Worm (Caenorhabditis elegans) whole organism, young adult: ENCODE results near the gene madf-8.

Experiments
- C17E4.6 ChIP-seq: fragments of 200-800 bp; sonication (Bioruptor generic); IDR thresholded peaks from 2 replicates; pipeline ENCODE4 v1.3.6; 2022; ENCODE audit warnings: missing genetic modification reagents, missing genetic modification characterization, missing compliant biosample characterization
- F23B12.7 ChIP-seq: sonication (generic microtip); optimal IDR thresholded peaks from 2 replicates; lab custom pipeline; 2017; ENCODE audit warnings: missing genetic modification characterization, mild to moderate bottlenecking, missing compliant biosample characterization, antibody characterized with exemption, moderate library complexity; ENCODE audit not compliant: insufficient read depth
- F39B2.1 ChIP-seq: fragments of 200-800 bp; sonication (Bioruptor generic); IDR thresholded peaks from 2 replicates; pipeline ENCODE4 v1.3.6; 2022; ENCODE audit warnings: missing genetic modification reagents, missing genetic modification characterization, missing compliant biosample characterization
- F49E8.2 ChIP-seq: sonication (generic microtip); optimal IDR thresholded peaks from 3 replicates; lab custom pipeline; 2017; ENCODE audit warnings: missing genetic modification characterization, mild to moderate bottlenecking, missing compliant biosample characterization, antibody characterized with exemption, moderate library complexity; ENCODE audit not compliant: insufficient read depth
- F57A8.1 ChIP-seq: fragments of 200-800 bp; sonication (Bioruptor generic); optimal IDR thresholded peaks from 2 replicates; lab custom pipeline; 2018; ENCODE audit warnings: mild to moderate bottlenecking, missing genetic modification characterization, moderate library complexity, missing compliant biosample characterization
- F57C9.4 ChIP-seq: sonication (generic microtip); optimal IDR thresholded peaks from 2 replicates; lab custom pipeline; 2017; ENCODE audit warnings: mild to moderate bottlenecking, missing genetic modification characterization, missing compliant biosample characterization
- K11D2.4 ChIP-seq: fragments of 200-800 bp; sonication (Bioruptor generic); IDR thresholded peaks from 2 replicates; pipeline ENCODE4 v1.3.6; 2022; ENCODE audit warnings: missing genetic modification reagents, missing genetic modification characterization, missing compliant biosample characterization
- K12H6.12 ChIP-seq: fragments of 200-800 bp; sonication (Bioruptor generic); optimal IDR thresholded peaks from 2 replicates; lab custom pipeline; 2018; ENCODE audit warnings: mild to moderate bottlenecking, missing genetic modification characterization, missing compliant biosample characterization
- Y53F4B.3 ChIP-seq: fragments of 200-800 bp; sonication (Bioruptor generic); IDR thresholded peaks from 2 replicates; pipeline ENCODE4 v1.3.6; 2022; ENCODE audit warnings: missing genetic modification reagents, missing genetic modification characterization, missing compliant biosample characterization
- Y56A3A.18 ChIP-seq: fragments of 200-800 bp; sonication (Bioruptor generic); IDR thresholded peaks from 2 replicates; pipeline ENCODE4 v1.3.6; 2022; ENCODE audit warnings: missing genetic modification reagents, missing genetic modification characterization, missing compliant biosample characterization
- attf-3 ChIP-seq: fragments of 200-800 bp; sonication (Bioruptor generic); conservative IDR thresholded peaks from 2 replicates; pipeline ENCODE4 v1.3.6; 2022; ENCODE audit warnings: missing genetic modification reagents, missing genetic modification characterization, missing compliant biosample characterization
- ceh-100 ChIP-seq: fragments of 200-800 bp; sonication (Bioruptor generic); IDR thresholded peaks from 2 replicates; pipeline ENCODE4 v1.3.6; 2022; ENCODE audit warnings: missing genetic modification reagents, missing genetic modification characterization, missing compliant biosample characterization
- ceh-40 ChIP-seq: fragments of 200-800 bp; sonication (Bioruptor generic); IDR thresholded peaks from 2 replicates; pipeline ENCODE4 v1.3.6; 2022; ENCODE audit warnings: missing genetic modification characterization, missing compliant biosample characterization
- ceh-79 ChIP-seq: sonication (generic microtip); optimal IDR thresholded peaks from 2 replicates; lab custom pipeline; 2017; ENCODE audit warnings: mild to moderate bottlenecking, missing genetic modification characterization, missing compliant biosample characterization
- ceh-91 ChIP-seq: fragments of 200-800 bp; sonication (Bioruptor generic); IDR thresholded peaks from 2 replicates; pipeline ENCODE4 v1.3.6; 2022; ENCODE audit warnings: missing genetic modification reagents, missing genetic modification characterization, missing compliant biosample characterization
- efl-1 ChIP-seq: fragments of 150-350 bp; optimal IDR thresholded peaks from 2 replicates; lab custom pipeline; 2014; ENCODE audit warnings: missing biosample characterization, missing genetic modification reagents, missing genetic modification characterization
- egrh-3 ChIP-seq: fragments of 200-800 bp; sonication (Bioruptor generic); IDR thresholded peaks from 2 replicates; pipeline ENCODE4 v1.3.6; 2022; ENCODE audit warnings: missing genetic modification reagents, missing genetic modification characterization, missing compliant biosample characterization
- fkh-3 ChIP-seq: sonication (generic microtip); optimal IDR thresholded peaks from 2 replicates; lab custom pipeline; 2016; ENCODE audit warnings: mild to moderate bottlenecking, missing genetic modification characterization, missing compliant biosample characterization
- hmg-1.2 ChIP-seq: fragments of 200-800 bp; sonication (Bioruptor generic); IDR thresholded peaks from 2 replicates; pipeline ENCODE4 v1.3.6; 2022; ENCODE audit warnings: missing genetic modification reagents, missing genetic modification characterization, missing compliant biosample characterization
- hmg-20 ChIP-seq: fragments of 200-800 bp; sonication (Bioruptor generic); IDR thresholded peaks from 2 replicates; pipeline ENCODE4 v1.3.6; 2022; ENCODE audit warnings: missing genetic modification reagents, missing genetic modification characterization, missing compliant biosample characterization
- hrde-1 ChIP-seq: sonication (generic microtip); optimal IDR thresholded peaks from 2 replicates; lab custom pipeline; 2016; ENCODE audit warnings: missing genetic modification characterization, mild to moderate bottlenecking, missing compliant biosample characterization, moderate library complexity, missing genotype, missing genetic modification reagents, borderline replicate concordance
- hsf-1 ChIP-seq: fragments of 200-800 bp; sonication (Bioruptor generic); IDR thresholded peaks from 2 replicates; pipeline ENCODE4 v1.3.6; 2022; ENCODE audit warnings: missing genetic modification reagents, missing genetic modification characterization, missing compliant biosample characterization
- let-607 ChIP-seq, 2 experiments: fragments of 200-800 bp in 1 of 2; sonication (Bioruptor generic) in 1 of 2; sonication (generic microtip) in 1 of 2; optimal IDR thresholded peaks; 2 replicates each; lab custom pipeline; 2016 to 2018; ENCODE audit warnings: mild to moderate bottlenecking in 2 of 2, missing compliant biosample characterization in 2 of 2, missing genetic modification characterization in 2 of 2, moderate library complexity in 2 of 2, missing genotype in 1 of 2
- lin-40 ChIP-seq: sonication (generic microtip); optimal IDR thresholded peaks from 2 replicates; lab custom pipeline; 2016; ENCODE audit warnings: missing genetic modification characterization, mild to moderate bottlenecking, missing compliant biosample characterization, missing genotype, missing genetic modification reagents
- lin-54 ChIP-seq: fragments of 200-800 bp; sonication (Bioruptor generic); optimal IDR thresholded peaks from 2 replicates; lab custom pipeline; 2018; ENCODE audit warnings: mild to moderate bottlenecking, missing genetic modification characterization, missing compliant biosample characterization
- lir-1 ChIP-seq: fragments of 200-800 bp; sonication (Bioruptor generic); conservative IDR thresholded peaks from 2 replicates; pipeline ENCODE4 v1.3.6; 2022; ENCODE audit warnings: missing genetic modification reagents, missing genetic modification characterization, missing compliant biosample characterization
- mcd-1 ChIP-seq: fragments of 200-800 bp; sonication (Bioruptor generic); IDR thresholded peaks from 2 replicates; pipeline ENCODE4 v1.3.6; 2022; ENCODE audit warnings: missing genetic modification reagents, missing genetic modification characterization, missing compliant biosample characterization
- nfya-1 ChIP-seq: sonication (generic microtip); optimal IDR thresholded peaks from 2 replicates; lab custom pipeline; 2017; ENCODE audit warnings: antibody characterized with exemption, missing compliant biosample characterization, missing genetic modification characterization, borderline replicate concordance; ENCODE audit not compliant: insufficient read depth
- nfyb-1 ChIP-seq: fragments of 200-800 bp; sonication (Bioruptor generic); IDR thresholded peaks from 2 replicates; pipeline ENCODE4 v1.3.6; 2022; ENCODE audit warnings: missing genetic modification reagents, missing genetic modification characterization, missing compliant biosample characterization
- pha-4 ChIP-seq: fragments of 150-350 bp; sonication (generic microtip); optimal IDR thresholded peaks from 2 replicates; lab custom pipeline; 2014; ENCODE audit warnings: missing biosample characterization, missing genetic modification reagents, missing genetic modification characterization
- tbx-9 ChIP-seq: sonication (generic microtip); optimal IDR thresholded peaks from 2 replicates; lab custom pipeline; 2016; ENCODE audit warnings: borderline replicate concordance, missing genetic modification characterization, inconsistent platforms, missing compliant biosample characterization
- tlf-1 ChIP-seq: fragments of 200-800 bp; sonication (Bioruptor generic); optimal IDR thresholded peaks from 2 replicates; lab custom pipeline; 2018; ENCODE audit warnings: mild to moderate bottlenecking, missing genetic modification characterization, missing compliant biosample characterization
- ztf-18 ChIP-seq: sonication (generic microtip); optimal IDR thresholded peaks from 2 replicates; lab custom pipeline; 2016; ENCODE audit warnings: missing genotype, mild to moderate bottlenecking, missing genetic modification characterization, missing compliant biosample characterization
- ztf-22 ChIP-seq: fragments of 200-800 bp; sonication (Bioruptor generic); optimal IDR thresholded peaks from 2 replicates; lab custom pipeline; 2018; ENCODE audit warnings: mild to moderate bottlenecking, missing genetic modification characterization, moderate library complexity, missing compliant biosample characterization

The madf-8 gene

ce11 chrIII:3699275-3699674 is 48.6 kb upstream of the madf-8 start, which contains the start of gene cyn-9 (continued):
- peak; percentile 3 for TF ChIP-seq hrde-1 (tag; lab: Kevin White, UChicago)

- TF ChIP-seq pha-4 (no peak), K11D2.4 (GFP tag; lab: Robert Waterston, UW) (no peak), Y53F4B.3 (GFP tag; lab: Robert Waterston, UW) (no peak), fkh-3 (tag; lab: Kevin White, UChicago) (no peak), tbx-9 (tag; lab: Kevin White, UChicago) (no peak), ceh-79 (tag; lab: Kevin White, UChicago) (no peak), F57C9.4 (tag; lab: Kevin White, UChicago) (no peak), F39B2.1 (GFP tag; lab: Robert Waterston, UW) (no peak), efl-1 (GFP tag; lab: Kevin White, UChicago) (no peak)
Observed at ce11 chrIII:3698366-3698765, 47.7 kb upstream of the madf-8 start.

ce11 chrIII:3697181-3697580 is 46.5 kb upstream of the madf-8 start:
- TF ChIP-seq hsf-1 (GFP tag; lab: Robert Waterston, UW) (peak; percentile 90), mcd-1 (GFP tag; lab: Robert Waterston, UW) (peak; percentile 72), ztf-18 (tag; lab: Kevin White, UChicago) (peak; percentile 58), hmg-1.2 (peak; percentile 41)

ce11 chrIII:3695398-3695797 is 44.8 kb upstream of the madf-8 start:
- 0 out of 2 replicates have a peak, but pooled peaks have one; percentile 31 for TF ChIP-seq attf-3 (GFP tag; lab: Robert Waterston, UW)
- TF ChIP-seq hmg-1.2, result peak; percentile 93
- peak in 1 of 2 experiments; percentile 46 for TF ChIP-seq let-607 (tag; optimal IDR thresholded peaks at IDR 0.05; lab: Kevin White, UChicago)
- 0 out of 2 replicates have a peak, but pooled peaks have one; percentile 27 for TF ChIP-seq lir-1 (GFP tag; lab: Robert Waterston, UW)
- peak; percentile 92 for TF ChIP-seq mcd-1 (GFP tag; lab: Robert Waterston, UW)
- TF ChIP-seq ceh-91 (GFP tag; lab: Robert Waterston, UW), result peak; percentile 50; the same call in 1 of the 2 replicates
- TF ChIP-seq nfyb-1 (GFP tag; lab: Robert Waterston, UW), result peak; percentile 78
- TF ChIP-seq lin-40, result peak; percentile 31
- peak; percentile 81 for TF ChIP-seq K11D2.4 (GFP tag; lab: Robert Waterston, UW)
- peak; percentile 50; the same call in 1 of the 2 replicates for TF ChIP-seq egrh-3
- peak; percentile 88 for TF ChIP-seq ztf-18 (tag; lab: Kevin White, UChicago)
- TF ChIP-seq ceh-100, result peak; percentile 62
- TF ChIP-seq C17E4.6, result peak; percentile 55; the same call in 1 of the 2 replicates
- 0 out of 2 replicates have a peak, but pooled peaks have one; percentile 28 for TF ChIP-seq Y56A3A.18

- TF ChIP-seq ceh-40 (GFP tag; lab: Robert Waterston, UW) (no peak), F49E8.2 (tag; lab: Kevin White, UChicago) (no peak), tlf-1 (GFP tag; lab: Kevin White, UChicago) (no peak), F57A8.1 (GFP tag; lab: Kevin White, UChicago) (no peak), F23B12.7 (no peak), nfya-1 (no peak), ztf-22 (no peak), K12H6.12 (no peak), hmg-20 (GFP tag; lab: Robert Waterston, UW) (no peak), lin-54 (GFP tag; lab: Kevin White, UChicago) (no peak)
Observed at ce11 chrIII:3694572-3694971, 43.9 kb upstream of the madf-8 start, which contains the start of gene npr-15. Gene npr-15 (minus strand): TSS chrIII:3694672.
